Fruit fly (Drosophila melanogaster) whole organism, embryonic: ENCODE measurements around the gene LIMK1.

Source experiments
- Awh ChIP-seq: fragments of 200-800 bp; sonication (Bioruptor generic); IDR thresholded peaks from 2 replicates; pipeline ENCODE4, ENCODE4 v1.3.6; 2022; ENCODE audit warnings: missing biosample characterization, missing genetic modification characterization
- B-H1 ChIP-seq: fragments of 200-800 bp; sonication (Bioruptor generic); IDR thresholded peaks from 3 replicates; pipeline ENCODE4 v1.3.6; 2022; ENCODE audit warnings: missing biosample characterization, missing genetic modification characterization
- CG11504 ChIP-seq: fragments of 200-800 bp; sonication (Bioruptor generic); optimal IDR thresholded peaks from 3 replicates; lab custom pipeline; 2019; ENCODE audit warnings: missing biosample characterization, mild to moderate bottlenecking, missing genetic modification characterization, moderate library complexity
- CG14014 ChIP-seq: fragments of 200-800 bp; sonication (Bioruptor generic); IDR thresholded peaks from 2 replicates; pipeline ENCODE4 v1.3.6; 2022; ENCODE audit warnings: missing biosample characterization, missing genetic modification characterization
- CG16815 ChIP-seq: fragments of 200-800 bp; sonication (Bioruptor generic); optimal IDR thresholded peaks from 3 replicates; lab custom pipeline; 2017; ENCODE audit warnings: missing biosample characterization, mild to moderate bottlenecking, missing genetic modification characterization
- CG17186 ChIP-seq: fragments of 200-800 bp; sonication (Bioruptor generic); optimal IDR thresholded peaks from 3 replicates; lab custom pipeline; 2017; ENCODE audit warnings: missing biosample characterization, missing genetic modification reagents, missing genetic modification characterization
- CG18011 ChIP-seq: fragments of 200-800 bp; sonication (Bioruptor generic); optimal IDR thresholded peaks from 2 replicates; lab custom pipeline; 2017; ENCODE audit warnings: missing biosample characterization, missing genetic modification characterization, mild to moderate bottlenecking, moderate library complexity, missing genotype
- CG2202 ChIP-seq: fragments of 200-800 bp; sonication (Bioruptor generic); optimal IDR thresholded peaks from 2 replicates; lab custom pipeline; 2018; ENCODE audit warnings: missing biosample characterization, mild to moderate bottlenecking, missing genetic modification characterization
- CG4328 ChIP-seq: fragments of 200-800 bp; sonication (Bioruptor generic); optimal IDR thresholded peaks from 3 replicates; lab custom pipeline; 2017; ENCODE audit warnings: missing biosample characterization, missing genetic modification reagents, missing genetic modification characterization
- CG4730 ChIP-seq: fragments of 200-800 bp; sonication (Bioruptor generic); IDR thresholded peaks from 2 replicates; pipeline ENCODE4 v1.3.6; 2022; ENCODE audit warnings: missing biosample characterization, missing genetic modification characterization
- CG6765 ChIP-seq: fragments of 200-800 bp; sonication (Bioruptor generic); optimal IDR thresholded peaks from 3 replicates; lab custom pipeline; 2017; ENCODE audit warnings: missing biosample characterization, mild to moderate bottlenecking, missing genetic modification characterization
- CG7556 ChIP-seq: fragments of 200-800 bp; sonication (Bioruptor generic); optimal IDR thresholded peaks from 2 replicates; lab custom pipeline; 2017; ENCODE audit warnings: missing biosample characterization, mild to moderate bottlenecking, missing genetic modification characterization
- CG7839 ChIP-seq: fragments of 200-800 bp; sonication (Bioruptor generic); optimal IDR thresholded peaks from 3 replicates; lab custom pipeline; 2018; ENCODE audit warnings: missing biosample characterization, mild to moderate bottlenecking, missing genetic modification characterization, moderate library complexity
- CG8290 ChIP-seq, 3 experiments: fragments of 200-800 bp; sonication (Bioruptor generic); optimal IDR thresholded peaks; 2 replicates each; lab custom pipeline; 2016 to 2019; ENCODE audit warnings: missing biosample characterization in 3 of 3, missing genetic modification characterization in 3 of 3, mild to moderate bottlenecking in 2 of 3, moderate library complexity in 1 of 3
- CG8388 ChIP-seq: fragments of 200-800 bp; sonication (Bioruptor generic); optimal IDR thresholded peaks from 2 replicates; lab custom pipeline; 2019; ENCODE audit warnings: missing biosample characterization, mild to moderate bottlenecking, missing genetic modification characterization, moderate library complexity
- CG9797 ChIP-seq: fragments of 200-800 bp; sonication (Bioruptor generic); optimal IDR thresholded peaks from 3 replicates; lab custom pipeline; 2018; ENCODE audit warnings: missing biosample characterization, mild to moderate bottlenecking, missing genetic modification characterization
- CG9817 ChIP-seq: fragments of 200-800 bp; sonication (Bioruptor generic); optimal IDR thresholded peaks from 2 replicates; lab custom pipeline; 2018; ENCODE audit warnings: missing biosample characterization, mild to moderate bottlenecking, missing genetic modification characterization, moderate library complexity
- CkIIα-i1 ChIP-seq: fragments of 200-800 bp; sonication (Bioruptor generic); IDR thresholded peaks from 2 replicates; pipeline ENCODE4 v1.3.6; 2022; ENCODE audit warnings: missing biosample characterization, missing genetic modification characterization
- CrebB ChIP-seq: fragments of 200-800 bp; sonication (Bioruptor generic); optimal IDR thresholded peaks from 3 replicates; lab custom pipeline; 2018; ENCODE audit warnings: missing biosample characterization, mild to moderate bottlenecking, missing genetic modification characterization
- Eip74EF ChIP-seq, 2 experiments: fragments of 200-800 bp in 1 of 2; fragments of >200 bp in 1 of 2; sonication (Bioruptor generic) in 1 of 2; optimal IDR thresholded peaks; 2 replicates each; lab custom pipeline; 2017 to 2019; ENCODE audit warnings: missing biosample characterization in 2 of 2, missing genetic modification characterization in 2 of 2, mild to moderate bottlenecking in 1 of 2, moderate library complexity in 1 of 2
- Fer3 ChIP-seq: fragments of 200-800 bp; sonication (Bioruptor generic); optimal IDR thresholded peaks from 2 replicates; lab custom pipeline; 2018; ENCODE audit warnings: missing biosample characterization, mild to moderate bottlenecking, missing genetic modification characterization, moderate library complexity
- Gug ChIP-seq: fragments of 200-800 bp; sonication (Bioruptor generic); IDR thresholded peaks from 4 replicates; pipeline ENCODE4 v1.3.6; 2022; ENCODE audit warnings: missing biosample characterization, missing genetic modification characterization
- Hand ChIP-seq: fragments of 200-800 bp; sonication (Bioruptor generic); optimal IDR thresholded peaks from 2 replicates; lab custom pipeline; 2017; ENCODE audit warnings: mild to moderate bottlenecking, missing biosample characterization, missing genetic modification reagents, missing genetic modification characterization
- NC2β ChIP-seq: fragments of 200-800 bp; sonication (Bioruptor generic); optimal IDR thresholded peaks from 2 replicates; lab custom pipeline; 2016; ENCODE audit warnings: missing biosample characterization, missing genetic modification characterization
- Oaz ChIP-seq: fragments of 200-800 bp; sonication (Bioruptor generic); IDR thresholded peaks from 2 replicates; pipeline ENCODE4 v1.3.6; 2022; ENCODE audit warnings: missing biosample characterization, missing genetic modification characterization
- Ptx1 ChIP-seq: fragments of 200-800 bp; sonication (Bioruptor generic); IDR thresholded peaks from 2 replicates; pipeline ENCODE4 v1.3.6; 2022; ENCODE audit warnings: missing biosample characterization, missing genetic modification characterization
- Sry-δ ChIP-seq: fragments of 200-800 bp; sonication (Bioruptor generic); optimal IDR thresholded peaks from 2 replicates; lab custom pipeline; 2016; ENCODE audit warnings: missing biosample characterization, missing genetic modification characterization
- Tbp ChIP-seq: fragments of >200 bp; optimal IDR thresholded peaks from 2 replicates; lab custom pipeline; 2018; ENCODE audit warnings: missing biosample characterization, missing genetic modification characterization
- ash1 ChIP-seq: fragments of 200-800 bp; sonication (Bioruptor generic); optimal IDR thresholded peaks from 2 replicates; lab custom pipeline; 2018; ENCODE audit warnings: missing biosample characterization, mild to moderate bottlenecking, missing genetic modification characterization
- bcd ChIP-seq: fragments of 200-800 bp; sonication (Bioruptor generic); optimal IDR thresholded peaks from 2 replicates; lab custom pipeline; 2017; ENCODE audit warnings: missing biosample characterization, mild to moderate bottlenecking, missing genetic modification characterization
- chm ChIP-seq: fragments of 200-800 bp; sonication (Bioruptor generic); IDR thresholded peaks from 2 replicates; pipeline ENCODE4 v1.3.6; 2022; ENCODE audit warnings: missing biosample characterization, missing genetic modification characterization
- cwo ChIP-seq: fragments of 200-800 bp; sonication (Bioruptor generic); optimal IDR thresholded peaks from 3 replicates; lab custom pipeline; 2017; ENCODE audit warnings: missing biosample characterization, missing genetic modification characterization, mild to moderate bottlenecking, moderate library complexity, missing genetic modification reagents
- fd96Cb ChIP-seq: fragments of 200-800 bp; sonication (Bioruptor generic); optimal IDR thresholded peaks from 2 replicates; lab custom pipeline; 2018; ENCODE audit warnings: missing biosample characterization, mild to moderate bottlenecking, missing genetic modification characterization, moderate library complexity
- gfzf ChIP-seq: fragments of 200-800 bp; sonication (Bioruptor generic); optimal IDR thresholded peaks from 2 replicates; lab custom pipeline; 2016; ENCODE audit warnings: missing biosample characterization, mild to moderate bottlenecking, missing genetic modification characterization, moderate library complexity
- gt ChIP-seq: fragments of 200-800 bp; sonication (Bioruptor generic); IDR thresholded peaks from 2 replicates; pipeline ENCODE4 v1.3.6; 2022; ENCODE audit warnings: missing biosample characterization, missing genetic modification characterization
- inv ChIP-seq: fragments of 200-800 bp; sonication (Bioruptor generic); IDR thresholded peaks from 2 replicates; pipeline ENCODE4 v1.3.6; 2022; ENCODE audit warnings: missing biosample characterization, missing genetic modification characterization; ENCODE audit not compliant: partially characterized antibody
- ken ChIP-seq: fragments of 200-800 bp; sonication (Bioruptor generic); IDR thresholded peaks from 3 replicates; pipeline ENCODE4 v1.3.6; 2022; ENCODE audit warnings: missing biosample characterization, missing genetic modification characterization
- pzg ChIP-seq: fragments of 200-800 bp; sonication (Bioruptor generic); optimal IDR thresholded peaks from 3 replicates; lab custom pipeline; 2018; ENCODE audit warnings: missing biosample characterization, mild to moderate bottlenecking, missing genetic modification characterization, moderate library complexity
- repo ChIP-seq: fragments of 200-800 bp; sonication (Bioruptor generic); optimal IDR thresholded peaks from 2 replicates; lab custom pipeline; 2016; ENCODE audit warnings: missing biosample characterization, missing genetic modification characterization
- ro ChIP-seq: fragments of 200-800 bp; sonication (Bioruptor generic); IDR thresholded peaks from 2 replicates; pipeline ENCODE4 v1.3.6; 2022; ENCODE audit warnings: missing biosample characterization, missing genetic modification characterization
- salm ChIP-seq: fragments of 200-800 bp; sonication (Bioruptor generic); optimal IDR thresholded peaks from 2 replicates; lab custom pipeline; 2018; ENCODE audit warnings: missing biosample characterization, mild to moderate bottlenecking, missing genetic modification characterization
- sens ChIP-seq: fragments of 200-800 bp; sonication (Bioruptor generic); peaks from one replicate; lab custom pipeline; 2016; ENCODE audit warnings: missing biosample characterization, missing genetic modification characterization
- slbo ChIP-seq: fragments of 200-800 bp; sonication (Bioruptor generic); IDR thresholded peaks from 2 replicates; pipeline ENCODE4 v1.3.6; 2022; ENCODE audit warnings: missing biosample characterization, missing genetic modification characterization
- ssp ChIP-seq: fragments of 200-800 bp; sonication (Bioruptor generic); IDR thresholded peaks from 2 replicates; pipeline ENCODE4 v1.3.6; 2022; ENCODE audit warnings: missing biosample characterization, missing genetic modification characterization
- toy ChIP-seq: fragments of 200-800 bp; sonication (Bioruptor generic); IDR thresholded peaks from 2 replicates; pipeline ENCODE4 v1.3.6; 2022; ENCODE audit warnings: missing biosample characterization, missing genetic modification characterization
- trem ChIP-seq: fragments of 200-800 bp; optimal IDR thresholded peaks from 3 replicates; lab custom pipeline; 2019; ENCODE audit warnings: missing biosample characterization, mild to moderate bottlenecking, missing genetic modification characterization, moderate library complexity
- usp ChIP-seq: fragments of >200 bp; optimal IDR thresholded peaks from 2 replicates; lab custom pipeline; 2017; ENCODE audit warnings: missing biosample characterization, missing genetic modification characterization
- zen2 ChIP-seq: fragments of 200-800 bp; sonication (Bioruptor generic); IDR thresholded peaks from 3 replicates; pipeline ENCODE4 v1.3.6; 2022; ENCODE audit warnings: missing biosample characterization, missing genetic modification characterization; ENCODE audit not compliant: partially characterized antibody
- zfh2 ChIP-seq: fragments of 200-800 bp; sonication (Bioruptor generic); optimal IDR thresholded peaks from 2 replicates; lab custom pipeline; 2016; ENCODE audit warnings: missing biosample characterization, missing genetic modification characterization

The LIMK1 gene

DNA sequence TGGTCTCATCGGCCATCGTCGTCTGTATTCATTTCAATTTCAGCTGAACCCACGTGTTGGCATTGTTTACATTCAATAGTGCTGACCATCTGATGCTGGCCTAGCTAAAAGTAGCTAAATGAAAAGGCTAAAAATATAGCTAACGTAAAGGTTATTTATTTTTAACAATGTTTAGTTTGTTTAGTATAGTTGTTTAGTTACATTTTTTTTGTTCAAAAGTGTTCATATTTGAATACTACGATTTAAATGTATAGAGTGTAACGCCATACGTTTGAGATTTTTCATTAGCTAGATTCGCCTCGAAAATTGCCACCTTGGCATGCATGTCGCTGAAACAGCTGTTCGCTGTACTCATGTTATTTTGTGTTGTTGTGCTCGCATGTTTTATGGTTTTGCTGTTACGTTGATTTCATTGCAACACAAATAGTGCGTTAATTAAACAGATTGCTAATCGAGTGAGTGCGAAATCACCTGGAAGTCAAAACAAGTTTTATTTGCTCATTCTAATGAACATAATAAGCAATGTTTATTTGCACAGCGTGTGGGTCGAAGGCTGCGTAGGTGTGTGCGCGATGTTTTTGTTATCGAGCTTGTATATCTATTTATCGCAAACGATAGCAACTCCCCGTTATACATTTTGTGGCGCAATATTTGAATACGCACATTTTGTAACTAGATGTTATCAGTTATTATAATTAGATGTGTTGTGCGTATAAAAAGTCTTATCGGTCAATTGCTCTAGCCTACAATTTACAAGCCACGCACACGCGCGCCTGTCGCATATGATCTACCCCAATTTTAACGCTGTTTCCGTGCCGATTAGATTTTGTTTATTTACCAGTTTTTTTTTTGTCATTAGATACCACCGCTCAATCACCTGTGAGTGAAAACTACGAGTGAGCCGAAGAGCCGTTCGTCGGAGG, 19.8 kb upstream of the LIMK1 start, which contains the start of the genes CG1463 and Fpgs1 (continued):
- TF ChIP-seq CG9797 (GFP tag; lab: Kevin White, UChicago), result peak; percentile 14
- no peak for TF ChIP-seq chm (GFP tag; lab: Robert Waterston, UW)
- peak; percentile 86 for TF ChIP-seq Tbp (GFP tag; lab: Kevin White, UChicago)
- no peak for TF ChIP-seq B-H1 (GFP tag; lab: Robert Waterston, UW)
- peak; percentile 17; the same call in 1 of the 2 replicates for TF ChIP-seq CG14014 (GFP tag; lab: Robert Waterston, UW)
- TF ChIP-seq gt (GFP tag; lab: Robert Waterston, UW), result no peak
- no peak for TF ChIP-seq bcd (GFP tag; lab: Kevin White, UChicago)
- no peak for TF ChIP-seq inv (GFP tag; lab: Robert Waterston, UW)
- peak; percentile 44 for TF ChIP-seq Sry-δ
- no peak for TF ChIP-seq Eip74EF (GFP tag; optimal IDR thresholded peaks at IDR 0.05; lab: Kevin White, UChicago)
- TF ChIP-seq Hand (GFP tag; lab: Kevin White, UChicago), result no peak
- no peak for TF ChIP-seq CG4328 (GFP tag; lab: Kevin White, UChicago)
- no peak for TF ChIP-seq CG11504 (tag; lab: Kevin White, UChicago)
- TF ChIP-seq CG2202 (tag; lab: Kevin White, UChicago), result no peak
- peak; percentile 32 for TF ChIP-seq pzg (GFP tag; lab: Kevin White, UChicago)
- no peak for TF ChIP-seq salm (tag; lab: Kevin White, UChicago)
- no peak for TF ChIP-seq CG7556 (GFP tag; lab: Kevin White, UChicago)
- TF ChIP-seq usp (GFP tag; lab: Kevin White, UChicago), result no peak
- TF ChIP-seq ken, result no peak
- 0 out of 4 replicates have a peak, but pooled peaks have one; percentile 19 for TF ChIP-seq Gug (GFP tag; lab: Robert Waterston, UW)
- no peak for TF ChIP-seq CG18011 (GFP tag; lab: Kevin White, UChicago)
- no peak for TF ChIP-seq Oaz (GFP tag; lab: Robert Waterston, UW)
- no peak for TF ChIP-seq toy (GFP tag; lab: Robert Waterston, UW)
- peak; percentile 83 for TF ChIP-seq sens (GFP tag; lab: Kevin White, UChicago)
- peak; percentile 29 for TF ChIP-seq CG9817 (tag; lab: Kevin White, UChicago)
- peak; percentile 38 for TF ChIP-seq zfh2 (GFP tag; lab: Kevin White, UChicago)
- no peak for TF ChIP-seq ash1 (GFP tag; lab: Kevin White, UChicago)
- no peak for TF ChIP-seq Fer3
- TF ChIP-seq cwo (GFP tag; lab: Kevin White, UChicago), result peak; percentile 57
- no peak for TF ChIP-seq CG7839 (tag; lab: Kevin White, UChicago)
- TF ChIP-seq CG17186 (GFP tag; lab: Kevin White, UChicago), result peak; percentile 28
- no peak for TF ChIP-seq CG4730 (GFP tag; lab: Robert Waterston, UW)
- TF ChIP-seq CrebB (tag; lab: Kevin White, UChicago), result no peak
- no peak for TF ChIP-seq ro
- TF ChIP-seq Ptx1 (GFP tag; lab: Robert Waterston, UW), result no peak
- no peak for TF ChIP-seq CkIIα-i1
- TF ChIP-seq repo (GFP tag; lab: Kevin White, UChicago), result no peak
- no peak for TF ChIP-seq NC2β (GFP tag; lab: Kevin White, UChicago)
- peak; percentile 31; the same call in 1 of the 2 replicates for TF ChIP-seq slbo
- TF ChIP-seq CG8388 (GFP tag; lab: Kevin White, UChicago), result no peak
- TF ChIP-seq CG6765 (GFP tag; lab: Kevin White, UChicago), result peak; percentile 11
- TF ChIP-seq ssp, result no peak
- no peak for TF ChIP-seq CG8290 (GFP tag; optimal IDR thresholded peaks at IDR 0.05; lab: Kevin White, UChicago)
- no peak for TF ChIP-seq CG8290 (tag; optimal IDR thresholded peaks at IDR 0.05; lab: Kevin White, UChicago)
- TF ChIP-seq zen2, result no peak; the same call in 1 of the 3 replicates
- TF ChIP-seq gfzf (GFP tag; lab: Kevin White, UChicago), result no peak
- no peak for TF ChIP-seq CG16815 (GFP tag; lab: Kevin White, UChicago)
- TF ChIP-seq Awh (GFP tag; lab: Robert Waterston, UW), result no peak
- no peak for TF ChIP-seq fd96Cb
- peak; percentile 38 for TF ChIP-seq trem (tag; lab: Kevin White, UChicago)
